Fruit fly (Drosophila melanogaster) Kc167 (cell line): ENCODE results near the gene Grd.

Experiments used
- Sin3A ChIP-seq: fragments of >200 bp; optimal IDR thresholded peaks from 2 replicates; lab custom pipeline; 2018; ENCODE audit warnings: missing external identifiers
- h ChIP-seq: fragments of >200 bp; optimal IDR thresholded peaks from 3 replicates; lab custom pipeline; 2018; ENCODE audit warnings: missing external identifiers
- psq ChIP-seq: fragments of >200 bp; optimal IDR thresholded peaks from 2 replicates; lab custom pipeline; 2017; ENCODE audit warnings: missing external identifiers
- ttk ChIP-seq: sonication (Bioruptor generic); optimal IDR thresholded peaks from 2 replicates; lab custom pipeline; 2017; ENCODE audit warnings: missing external identifiers

DNA sequence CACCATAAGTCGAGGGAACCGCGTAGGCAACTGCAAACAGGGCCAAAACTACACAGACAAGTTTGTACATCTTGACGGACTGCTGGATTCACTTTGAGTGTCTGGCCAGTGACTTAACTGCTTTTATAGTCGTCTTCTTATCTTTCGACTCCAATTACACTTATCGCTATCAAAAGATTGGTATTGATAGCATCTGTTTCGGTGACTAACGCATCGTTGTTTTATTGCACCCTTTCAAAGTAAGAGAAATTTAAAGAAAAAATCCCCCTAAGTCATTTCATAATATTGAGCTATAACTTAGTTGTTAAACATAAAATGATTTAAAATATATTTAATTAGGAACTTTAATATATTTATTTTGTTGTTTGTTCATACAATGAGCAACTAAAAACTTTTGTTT, 61.1 kb downstream of the Grd start, which contains the start of gene CG5506:
- no peak for TF ChIP-seq psq (lab: Kevin White, UChicago)
- no peak for TF ChIP-seq Sin3A (lab: Kevin White, UChicago)
- no peak for TF ChIP-seq ttk
- TF ChIP-seq h (lab: Kevin White, UChicago) = no peak
